Worm (Caenorhabditis elegans) whole organism, late embryonic: ENCODE measurements around the gene nprl-3.

ENCODE experiments used
- C38D4.7 ChIP-seq: fragments of 200-800 bp; sonication (Bioruptor generic); optimal IDR thresholded peaks from 2 replicates; lab custom pipeline; 2018; ENCODE audit warnings: mild to moderate bottlenecking, missing genetic modification characterization, moderate library complexity, missing compliant biosample characterization
- F13H6.1 ChIP-seq: sonication (generic microtip); optimal IDR thresholded peaks from 2 replicates; lab custom pipeline; 2016; ENCODE audit warnings: missing genetic modification characterization, missing compliant biosample characterization
- K09A11.1 ChIP-seq: sonication (generic microtip); optimal IDR thresholded peaks from 2 replicates; lab custom pipeline; 2017; ENCODE audit warnings: antibody characterized with exemption, mild to moderate bottlenecking, missing genetic modification characterization, missing compliant biosample characterization; ENCODE audit not compliant: insufficient read depth
- T23F11.4 ChIP-seq: fragments of 200-800 bp; sonication (Bioruptor generic); optimal IDR thresholded peaks from 2 replicates; lab custom pipeline; 2018; ENCODE audit warnings: mild to moderate bottlenecking, missing genetic modification characterization, missing compliant biosample characterization
- Y22D7AL.16 ChIP-seq: sonication (generic microtip); optimal IDR thresholded peaks from 2 replicates; lab custom pipeline; 2016; ENCODE audit warnings: missing genetic modification characterization, missing compliant biosample characterization
- ama-1 ChIP-seq: fragments of 150-350 bp; optimal IDR thresholded peaks from 2 replicates; lab custom pipeline; 2014
- ceh-14 ChIP-seq: sonication (generic microtip); optimal IDR thresholded peaks from 2 replicates; lab custom pipeline; 2016; ENCODE audit warnings: missing genotype, missing genetic modification characterization, missing compliant biosample characterization
- ceh-2 ChIP-seq: sonication (generic microtip); optimal IDR thresholded peaks from 2 replicates; lab custom pipeline; 2016; ENCODE audit warnings: missing genotype, missing genetic modification characterization, missing compliant biosample characterization
- ceh-22 ChIP-seq: sonication (generic microtip); optimal IDR thresholded peaks from 2 replicates; lab custom pipeline; 2017; ENCODE audit warnings: missing biosample characterization, missing genetic modification characterization
- ceh-24 ChIP-seq: sonication (generic microtip); optimal IDR thresholded peaks from 2 replicates; lab custom pipeline; 2016; ENCODE audit warnings: mild to moderate bottlenecking, missing genetic modification characterization, missing compliant biosample characterization
- ceh-30 ChIP-seq: fragments of 150-350 bp; optimal IDR thresholded peaks from 2 replicates; lab custom pipeline; 2014; ENCODE audit warnings: missing biosample characterization, missing genetic modification characterization
- ceh-6 ChIP-seq: fragments of 200-800 bp; sonication (Bioruptor generic); optimal IDR thresholded peaks from 2 replicates; lab custom pipeline; 2018; ENCODE audit warnings: mild to moderate bottlenecking, missing genetic modification characterization, missing compliant biosample characterization
- ceh-9 ChIP-seq: sonication (generic microtip); optimal IDR thresholded peaks from 2 replicates; lab custom pipeline; 2016; ENCODE audit warnings: mild to moderate bottlenecking, missing genetic modification characterization, inconsistent platforms, missing compliant biosample characterization
- dve-1 ChIP-seq: sonication (generic microtip); optimal IDR thresholded peaks from 2 replicates; lab custom pipeline; 2017; ENCODE audit warnings: antibody characterized with exemption, mild to moderate bottlenecking, missing genetic modification characterization, missing compliant biosample characterization
- elt-2 ChIP-seq: sonication (generic microtip); optimal IDR thresholded peaks from 2 replicates; lab custom pipeline; 2016; ENCODE audit warnings: missing genetic modification reagents, missing genetic modification characterization, missing compliant biosample characterization
- ets-4 ChIP-seq: sonication (generic microtip); optimal IDR thresholded peaks from 2 replicates; lab custom pipeline; 2016; ENCODE audit warnings: missing genetic modification characterization, missing compliant biosample characterization
- eyg-1 ChIP-seq: sonication (generic microtip); optimal IDR thresholded peaks from 2 replicates; lab custom pipeline; 2016; ENCODE audit warnings: missing genotype, missing genetic modification characterization, missing compliant biosample characterization
- fax-1 ChIP-seq: sonication (generic microtip); optimal IDR thresholded peaks from 2 replicates; lab custom pipeline; 2016; ENCODE audit warnings: missing genotype, missing genetic modification characterization, missing compliant biosample characterization
- fkh-6 ChIP-seq: sonication (generic microtip); optimal IDR thresholded peaks from 2 replicates; lab custom pipeline; 2016; ENCODE audit warnings: missing genetic modification characterization, missing compliant biosample characterization
- gmeb-2 ChIP-seq: sonication (generic microtip); optimal IDR thresholded peaks from 2 replicates; lab custom pipeline; 2016; ENCODE audit warnings: missing genetic modification characterization, inconsistent platforms, missing compliant biosample characterization
- hlh-30 ChIP-seq: sonication (generic microtip); optimal IDR thresholded peaks from 2 replicates; lab custom pipeline; 2017; ENCODE audit warnings: antibody characterized with exemption, missing genetic modification characterization, missing compliant biosample characterization; ENCODE audit not compliant: insufficient read depth
- hlh-6 ChIP-seq: sonication (generic microtip); optimal IDR thresholded peaks from 2 replicates; lab custom pipeline; 2016; ENCODE audit warnings: missing genotype, missing genetic modification characterization, missing compliant biosample characterization
- hlh-8 ChIP-seq: sonication (generic microtip); optimal IDR thresholded peaks from 2 replicates; lab custom pipeline; 2016; ENCODE audit warnings: missing genotype, missing genetic modification characterization, missing compliant biosample characterization
- madf-2 ChIP-seq: sonication (generic microtip); optimal IDR thresholded peaks from 2 replicates; lab custom pipeline; 2017; ENCODE audit warnings: missing genetic modification characterization, missing compliant biosample characterization
- mec-3 ChIP-seq: sonication (generic microtip); optimal IDR thresholded peaks from 2 replicates; lab custom pipeline; 2016; ENCODE audit warnings: borderline replicate concordance, missing genetic modification characterization, missing compliant biosample characterization
- nfya-1 ChIP-seq: sonication (generic microtip); optimal IDR thresholded peaks from 2 replicates; lab custom pipeline; 2017; ENCODE audit warnings: missing genetic modification characterization, mild to moderate bottlenecking, missing compliant biosample characterization, antibody characterized with exemption, moderate library complexity
- nhr-11 ChIP-seq: fragments of 150-350 bp; optimal IDR thresholded peaks from 2 replicates; lab custom pipeline; 2014; ENCODE audit warnings: missing biosample characterization, missing genetic modification characterization
- pag-3 ChIP-seq: sonication (generic microtip); optimal IDR thresholded peaks from 2 replicates; lab custom pipeline; 2016; ENCODE audit warnings: missing compliant biosample characterization, missing genetic modification characterization, borderline replicate concordance
- pha-4 ChIP-seq: fragments of 150-350 bp; optimal IDR thresholded peaks from 2 replicates; lab custom pipeline; 2018; ENCODE audit warnings: missing biosample characterization, missing genetic modification reagents, missing genetic modification characterization
- rnt-1 ChIP-seq: sonication (generic microtip); optimal IDR thresholded peaks from 2 replicates; lab custom pipeline; 2016; ENCODE audit warnings: missing genetic modification characterization, missing compliant biosample characterization
- sox-2 ChIP-seq: fragments of 200-800 bp; sonication (Bioruptor generic); IDR thresholded peaks from 2 replicates; pipeline ENCODE4 v1.3.6; 2022; ENCODE audit warnings: missing genetic modification reagents, missing genetic modification characterization, missing compliant biosample characterization
- sox-4 ChIP-seq: sonication (generic microtip); optimal IDR thresholded peaks from 2 replicates; lab custom pipeline; 2017; ENCODE audit warnings: mild to moderate bottlenecking, missing genetic modification characterization, inconsistent platforms, missing compliant biosample characterization
- syd-9 ChIP-seq: sonication (generic microtip); optimal IDR thresholded peaks from 2 replicates; lab custom pipeline; 2016; ENCODE audit warnings: mild to moderate bottlenecking, missing genetic modification characterization, moderate library complexity, missing compliant biosample characterization
- tbx-2 ChIP-seq: sonication (generic microtip); optimal IDR thresholded peaks from 2 replicates; lab custom pipeline; 2016; ENCODE audit warnings: missing genetic modification characterization, missing compliant biosample characterization
- ttx-3 ChIP-seq: sonication (generic microtip); optimal IDR thresholded peaks from 2 replicates; lab custom pipeline; 2016; ENCODE audit warnings: missing genetic modification reagents, missing genetic modification characterization, missing compliant biosample characterization
- unc-55 ChIP-seq: sonication (generic microtip); optimal IDR thresholded peaks from 2 replicates; lab custom pipeline; 2017; ENCODE audit warnings: missing biosample characterization, missing genetic modification reagents, missing genetic modification characterization
- unc-86 ChIP-seq: sonication (generic microtip); optimal IDR thresholded peaks from 2 replicates; lab custom pipeline; 2016; ENCODE audit warnings: missing genetic modification characterization, missing compliant biosample characterization
- zip-5 ChIP-seq: sonication (generic microtip); optimal IDR thresholded peaks from 2 replicates; lab custom pipeline; 2016; ENCODE audit warnings: missing genetic modification characterization, missing compliant biosample characterization

nprl-3 gene

DNA sequence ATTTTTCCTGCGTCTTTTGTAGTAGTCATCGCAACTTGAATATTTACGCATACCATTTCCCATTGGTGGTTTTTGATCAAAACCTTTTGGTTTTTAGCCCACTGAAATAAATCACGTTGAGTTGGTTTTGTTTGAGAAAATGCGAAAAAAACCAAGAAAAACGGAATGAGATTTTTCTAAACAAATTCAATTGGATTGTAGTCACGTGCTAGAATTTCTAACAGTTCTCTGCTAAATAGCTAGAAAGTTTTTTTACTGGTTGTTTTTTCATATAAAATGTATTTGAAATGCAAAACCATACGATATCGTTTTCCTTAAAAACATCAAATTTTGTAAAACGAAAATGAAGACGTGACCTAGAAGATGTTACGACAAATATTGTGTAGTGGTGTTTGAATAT lies 20.7 kb upstream of the nprl-3 start, which contains the start of gene K07H8.12:
Gene K07H8.12, minus strand, starts transcription at position 101 of the 400 bp plus-strand sequence.
- no peak for TF ChIP-seq pag-3 (tag; lab: Kevin White, UChicago)
- TF ChIP-seq eyg-1 (tag; lab: Kevin White, UChicago), result no peak
- TF ChIP-seq hlh-8, result no peak
- no peak for TF ChIP-seq sox-2 (GFP tag; lab: Robert Waterston, UW)
- TF ChIP-seq hlh-6 (tag; lab: Kevin White, UChicago), result no peak
- TF ChIP-seq ceh-22 (tag; lab: Kevin White, UChicago), result no peak
- no peak for TF ChIP-seq ceh-30 (tag; lab: Kevin White, UChicago)
- TF ChIP-seq nhr-11, result no peak
- TF ChIP-seq ceh-2 (tag; lab: Kevin White, UChicago), result no peak
- TF ChIP-seq dve-1 (tag; lab: Kevin White, UChicago), result no peak
- TF ChIP-seq K09A11.1 (tag; lab: Kevin White, UChicago), result no peak
- no peak for TF ChIP-seq Y22D7AL.16 (tag; lab: Kevin White, UChicago)
- TF ChIP-seq rnt-1, result no peak
- no peak for TF ChIP-seq ets-4 (tag; lab: Kevin White, UChicago)
- TF ChIP-seq ceh-14, result no peak
- no peak for TF ChIP-seq ceh-9 (tag; lab: Kevin White, UChicago)
- TF ChIP-seq pha-4, result no peak
- TF ChIP-seq unc-86 (tag; lab: Kevin White, UChicago), result no peak
- no peak for TF ChIP-seq nfya-1 (tag; lab: Kevin White, UChicago)
- TF ChIP-seq fax-1 (tag; lab: Kevin White, UChicago), result no peak

DNA sequence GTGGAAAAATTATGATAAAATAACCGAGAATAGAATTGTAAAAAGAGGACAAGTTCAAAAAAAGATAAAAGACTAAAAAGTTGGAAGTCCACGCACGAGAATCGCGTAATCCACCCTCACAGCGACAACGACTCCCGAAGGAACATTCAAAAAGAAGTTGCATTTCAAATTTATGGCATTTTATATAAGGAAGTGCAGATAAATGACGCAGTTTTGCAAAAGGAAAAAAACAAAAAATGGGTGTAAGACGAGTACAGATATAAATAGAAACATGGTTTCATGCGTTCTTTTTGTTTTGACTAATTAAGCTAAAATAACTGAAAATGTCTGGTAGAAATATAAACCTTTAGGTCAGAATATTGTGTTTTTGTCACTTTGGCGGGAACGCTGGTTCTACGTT lies 14.1 kb upstream of the nprl-3 start:
- TF ChIP-seq syd-9 (tag; lab: Kevin White, UChicago) (no peak), ceh-6 (GFP tag; lab: Kevin White, UChicago) (no peak), tbx-2 (tag; lab: Kevin White, UChicago) (no peak), ceh-24 (tag; lab: Kevin White, UChicago) (no peak), ceh-14 (no peak), Y22D7AL.16 (tag; lab: Kevin White, UChicago) (no peak), ceh-30 (tag; lab: Kevin White, UChicago) (no peak), elt-2 (tag; lab: Kevin White, UChicago) (no peak), gmeb-2 (no peak), F13H6.1 (tag; lab: Kevin White, UChicago) (no peak), C38D4.7 (GFP tag; lab: Kevin White, UChicago) (no peak)

DNA sequence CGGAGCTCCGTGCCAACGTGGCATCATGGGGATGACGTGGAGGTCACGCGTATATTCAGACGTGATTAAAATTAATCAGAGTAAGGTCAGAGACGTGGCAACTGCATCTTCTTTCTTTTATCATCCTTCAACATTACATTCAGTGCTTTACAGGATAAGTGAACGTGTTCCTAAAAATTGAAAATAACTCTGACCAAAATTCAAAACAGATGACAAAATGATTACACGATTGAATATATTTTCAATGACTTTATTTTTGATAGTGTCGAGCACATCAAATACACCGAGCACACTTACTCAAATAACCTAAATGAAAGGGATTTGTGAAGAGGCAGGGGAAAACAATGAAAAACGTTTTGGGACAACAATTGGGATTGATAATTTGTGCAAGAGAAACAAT lies 10.9 kb upstream of the nprl-3 start, which contains the start of gene K07H8.9:
Gene K07H8.9, minus strand, starts transcription at position 125 of the 400 bp plus-strand sequence.
- no peak for TF ChIP-seq ceh-14
- no peak for TF ChIP-seq zip-5 (tag; lab: Kevin White, UChicago)
- TF ChIP-seq ttx-3 (tag; lab: Kevin White, UChicago), result no peak
- no peak for TF ChIP-seq sox-4
- no peak for TF ChIP-seq ceh-6 (GFP tag; lab: Kevin White, UChicago)
- no peak for TF ChIP-seq T23F11.4 (GFP tag; lab: Kevin White, UChicago)

DNA sequence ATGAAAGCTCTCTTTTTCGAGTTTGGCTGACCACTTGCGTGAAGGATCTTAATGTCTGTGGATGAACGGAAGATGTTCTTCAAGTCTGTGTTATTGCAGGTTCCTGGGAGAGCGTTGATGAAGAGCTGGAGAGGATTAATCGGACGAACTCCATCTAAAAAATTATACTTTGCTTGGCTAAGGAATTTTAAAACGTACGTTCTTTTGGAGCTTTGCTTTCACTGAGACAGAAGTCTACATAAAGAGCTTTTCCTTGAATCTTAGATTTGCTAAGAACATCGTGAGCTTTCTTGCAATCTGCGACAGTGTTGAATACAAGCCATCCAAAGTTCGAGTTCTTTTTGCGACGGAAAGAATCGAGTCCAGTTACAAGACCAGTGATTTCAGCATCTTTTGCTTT lies 10.0 kb upstream of the nprl-3 start:
- TF ChIP-seq mec-3 (tag; lab: Kevin White, UChicago), result no peak
- no peak for TF ChIP-seq pha-4
- no peak for TF ChIP-seq ceh-6 (GFP tag; lab: Kevin White, UChicago)
- no peak for TF ChIP-seq ceh-9 (tag; lab: Kevin White, UChicago)
- TF ChIP-seq C38D4.7 (GFP tag; lab: Kevin White, UChicago), result no peak
- no peak for TF ChIP-seq nhr-11

DNA sequence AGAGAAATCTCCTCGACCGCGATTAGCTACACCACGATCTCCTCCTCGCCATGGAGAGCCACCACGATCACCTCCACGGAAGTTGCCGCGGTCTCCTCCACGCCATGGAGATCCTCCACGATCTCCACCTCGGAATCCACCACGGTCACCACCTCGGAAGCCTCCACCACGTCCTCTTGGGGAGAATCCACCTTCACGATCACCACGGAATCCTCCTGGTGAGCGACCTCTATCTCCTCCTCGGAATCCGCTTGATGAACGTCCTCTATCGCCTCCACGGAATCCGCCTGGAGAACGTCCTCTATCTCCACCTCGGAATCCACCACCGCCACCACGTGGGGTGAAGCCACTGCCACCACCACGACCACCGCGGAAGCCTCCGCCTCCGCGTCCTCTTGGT lies 8.2 kb upstream of the nprl-3 start:
- TF ChIP-seq pag-3 (tag; lab: Kevin White, UChicago) (no peak), unc-55 (no peak), rnt-1 (no peak), hlh-30 (tag; lab: Kevin White, UChicago) (no peak), ama-1 (lab: Kevin White, UChicago) (no peak), fkh-6 (tag; lab: Kevin White, UChicago) (no peak), pha-4 (no peak), hlh-6 (tag; lab: Kevin White, UChicago) (no peak), madf-2 (tag; lab: Kevin White, UChicago) (no peak), ceh-22 (tag; lab: Kevin White, UChicago) (no peak)
